Worm (Caenorhabditis elegans) whole organism, L2 larva: Measurements from ENCODE around the gene srx-119.

Experiments
- aly-2 ChIP-seq: fragments of 150-350 bp; optimal IDR thresholded peaks from 2 replicates; lab custom pipeline; 2014; ENCODE audit warnings: missing biosample characterization, missing genetic modification characterization
- elt-3 ChIP-seq: sonication (generic microtip); optimal IDR thresholded peaks from 2 replicates; lab custom pipeline; 2017; ENCODE audit warnings: missing biosample characterization, missing genetic modification characterization
- lin-39 ChIP-seq: fragments of 150-350 bp; optimal IDR thresholded peaks from 2 replicates; lab custom pipeline; 2014; ENCODE audit warnings: missing biosample characterization, missing genetic modification reagents, missing genetic modification characterization
- mdl-1 ChIP-seq, 2 experiments: fragments of 150-350 bp in 1 of 2; sonication (generic microtip) in 1 of 2; optimal IDR thresholded peaks; 2 replicates each; lab custom pipeline; 2017; ENCODE audit warnings: missing biosample characterization in 2 of 2, missing genetic modification characterization in 2 of 2
- nhr-11 ChIP-seq: fragments of 150-350 bp; optimal IDR thresholded peaks from 2 replicates; lab custom pipeline; 2014; ENCODE audit warnings: missing biosample characterization, missing genetic modification characterization
- nhr-77 ChIP-seq: fragments of 150-350 bp; optimal IDR thresholded peaks from 2 replicates; lab custom pipeline; 2014; ENCODE audit warnings: missing biosample characterization, missing genetic modification characterization
- unc-55 ChIP-seq: fragments of 150-350 bp; sonication (generic microtip); optimal IDR thresholded peaks from 3 replicates; lab custom pipeline; 2014; ENCODE audit warnings: missing biosample characterization, missing genetic modification reagents, missing genetic modification characterization

ce11 chrII:12547547-12547946 is 19.5 kb downstream of the srx-119 start, which contains the start of gene F49C5.16:
- TF ChIP-seq elt-3 = no peak
- no peak for TF ChIP-seq unc-55 (GFP tag; lab: Kevin White, UChicago)
- no peak for TF ChIP-seq nhr-77 (tag; lab: Kevin White, UChicago)
- TF ChIP-seq aly-2 (tag; lab: Kevin White, UChicago) = no peak
- TF ChIP-seq lin-39 = no peak
- TF ChIP-seq mdl-1 (tag; optimal IDR thresholded peaks at IDR 0.05; lab: Kevin White, UChicago) = no peak
- TF ChIP-seq nhr-11 = no peak
